Worm (Caenorhabditis elegans) whole organism, L1 larva: ENCODE measurements around the gene C15C8.6.

Source experiments
- ama-1 ChIP-seq: fragments of 150-350 bp; optimal IDR thresholded peaks from 2 replicates; lab custom pipeline; 2014
- blmp-1 ChIP-seq: fragments of 150-350 bp; optimal IDR thresholded peaks from 2 replicates; lab custom pipeline; 2014; ENCODE audit warnings: missing biosample characterization, missing genetic modification characterization
- efl-1 ChIP-seq, 4 experiments: fragments of 150-350 bp; optimal IDR thresholded peaks in 3 of 4; peaks in 1 of 4; 1 replicate in 1 of 4; 2 replicates in 3 of 4; lab custom pipeline; 2014; ENCODE audit warnings: missing biosample characterization in 2 of 4, missing genetic modification characterization in 2 of 4, missing genetic modification reagents in 2 of 4
- elt-3 ChIP-seq, 6 experiments: fragments of 150-350 bp in 1 of 6; sonication (generic microtip); optimal IDR thresholded peaks; 2 replicates each; lab custom pipeline; 2017 to 2018; ENCODE audit warnings: missing biosample characterization in 6 of 6, missing genetic modification characterization in 6 of 6, inconsistent platforms in 1 of 6
- sptf-1 ChIP-seq: fragments of 150-350 bp; optimal IDR thresholded peaks from 2 replicates; lab custom pipeline; 2014; ENCODE audit warnings: missing biosample characterization, missing genetic modification characterization
- swsn-7 ChIP-seq: sonication (generic microtip); optimal IDR thresholded peaks from 2 replicates; lab custom pipeline; 2016; ENCODE audit warnings: missing genetic modification characterization, missing compliant biosample characterization
- tbx-2 ChIP-seq: sonication (generic microtip); optimal IDR thresholded peaks from 2 replicates; lab custom pipeline; 2016; ENCODE audit warnings: missing genetic modification characterization, missing compliant biosample characterization

- TF ChIP-seq sptf-1 (tag; lab: Kevin White, UChicago) (no peak), elt-3 (tag; optimal IDR thresholded peaks at IDR 0.05; lab: Kevin White, UChicago) (no peak), efl-1 (optimal IDR thresholded peaks at IDR 0.05; lab: Kevin White, UChicago) (no peak), efl-1 (GFP tag; optimal IDR thresholded peaks at IDR 0.05 in 1 of 2; lab: Kevin White, UChicago) (no peak), tbx-2 (tag; lab: Kevin White, UChicago) (no peak), ama-1 (lab: Kevin White, UChicago) (no peak), swsn-7 (tag; lab: Kevin White, UChicago) (no peak), blmp-1 (tag; lab: Kevin White, UChicago) (no peak)
Measured at ce11 chrV:12727104-12727637, 24.2 kb downstream of the C15C8.6 start, which contains the start of gene R11D1.13.
